Fruit fly (Drosophila melanogaster): Measurements from ENCODE around the gene Ssb-c31a.

Gene Ssb-c31a

dm6 chr2L:8230255-8230654 is 19.1 kb downstream of the Ssb-c31a start:
- TF ChIP-seq phol (tag; optimal IDR thresholded peaks at IDR 0.05) = peak; percentile 4
- TF ChIP-seq aop (GFP tag; IDR thresholded peaks at IDR 0.05) = no peak
- no peak for TF ChIP-seq CG1792 (GFP tag; optimal IDR thresholded peaks at IDR 0.05)
- TF ChIP-seq bab2 (GFP tag; optimal IDR thresholded peaks at IDR 0.05) = no peak
- TF ChIP-seq gem (tag; optimal IDR thresholded peaks at IDR 0.05) = peak; percentile 15
- TF ChIP-seq Blimp-1 (GFP tag; optimal IDR thresholded peaks at IDR 0.05) = peak; percentile 7
- no peak for TF ChIP-seq H2.0 (GFP tag; IDR thresholded peaks at IDR 0.05)
- TF ChIP-seq CG9817 (tag; optimal IDR thresholded peaks at IDR 0.05) = no peak
- TF ChIP-seq HHEX (GFP tag; optimal IDR thresholded peaks at IDR 0.05) = no peak
- TF ChIP-seq zf30C (GFP tag; optimal IDR thresholded peaks at IDR 0.05) = no peak
- TF ChIP-seq esg (GFP tag; conservative IDR thresholded peaks at IDR 0.05) = no peak

dm6 chr2L:8232389-8232788 is 21.2 kb downstream of the Ssb-c31a start:
- TF ChIP-seq CG17912 (GFP tag; optimal IDR thresholded peaks at IDR 0.05) (no peak), PHDP (tag; optimal IDR thresholded peaks at IDR 0.05) (no peak), CG10267 (tag; optimal IDR thresholded peaks at IDR 0.05) (peak; percentile 6), CG12391 (tag; optimal IDR thresholded peaks at IDR 0.05) (peak; percentile 8), Med (GFP tag) (peak; percentile 66), gsb (GFP tag; IDR thresholded peaks at IDR 0.05) (no peak), Myb (GFP tag; optimal IDR thresholded peaks at IDR 0.05) (no peak), CG3726 (GFP tag; IDR thresholded peaks at IDR 0.05) (no peak), CG11560 (tag; IDR thresholded peaks at IDR 0.05) (no peak), ind (GFP tag; optimal IDR thresholded peaks at IDR 0.05) (peak; percentile 13), dpn (GFP tag; optimal IDR thresholded peaks at IDR 0.05) (peak in 1 of 2 experiments; percentile 30), Camta (GFP tag; optimal IDR thresholded peaks at IDR 0.05) (no peak), CG1603 (tag; optimal IDR thresholded peaks at IDR 0.05) (peak; percentile 32), fd96Cb (tag; optimal IDR thresholded peaks at IDR 0.05) (peak; percentile 7), CG13775 (GFP tag; optimal IDR thresholded peaks at IDR 0.05) (no peak), CG10209 (GFP tag; optimal IDR thresholded peaks at IDR 0.05) (no peak), bsh (GFP tag; optimal IDR thresholded peaks at IDR 0.05) (peak; percentile 39 to 91), org-1 (GFP tag; optimal IDR thresholded peaks at IDR 0.05) (no peak), Rfx (GFP tag; IDR thresholded peaks at IDR 0.05) (peak; percentile 25; the same call in 1 of the 2 replicates), CG1792 (GFP tag; optimal IDR thresholded peaks at IDR 0.05) (no peak), ci (GFP tag; IDR thresholded peaks at IDR 0.05) (peak; percentile 55; the same call in 1 of the 3 replicates), CG12769 (tag; optimal IDR thresholded peaks at IDR 0.05) (no peak), CG11093 (GFP tag; IDR thresholded peaks at IDR 0.05) (no peak), CG2678 (tag; optimal IDR thresholded peaks at IDR 0.05) (peak; percentile 14), CG1233 (GFP tag; optimal IDR thresholded peaks at IDR 0.05) (no peak), lov (optimal IDR thresholded peaks at IDR 0.05) (no peak), lov (GFP tag; IDR thresholded peaks at IDR 0.05) (no peak), CG9437 (GFP tag; optimal IDR thresholded peaks at IDR 0.05) (no peak), CG17328 (GFP tag; IDR thresholded peaks at IDR 0.05) (0 out of 2 replicates have a peak, but pooled peaks have one; percentile 10), CG6689 (GFP tag; IDR thresholded peaks at IDR 0.05) (peak; percentile 28; the same call in 1 of the 2 replicates), CG3847 (GFP tag; IDR thresholded peaks at IDR 0.05) (no peak), Neu2 (GFP tag; optimal IDR thresholded peaks at IDR 0.05; ENCODE audit: borderline replicate concordance) (no peak), hkb (optimal IDR thresholded peaks at IDR 0.05) (no peak), hkb (GFP tag; IDR thresholded peaks at IDR 0.05) (no peak), mld (GFP tag; IDR thresholded peaks at IDR 0.05; ENCODE audit: partially characterized antibody) (no peak), HLHmδ (GFP tag; optimal IDR thresholded peaks at IDR 0.05) (no peak), sens (GFP tag) (peak; percentile 58), CG10462 (GFP tag; optimal IDR thresholded peaks at IDR 0.05) (no peak), Dp (GFP tag; optimal IDR thresholded peaks at IDR 0.05) (no peak), phol (tag; optimal IDR thresholded peaks at IDR 0.05) (peak; percentile 30), Dip2 (GFP tag; IDR thresholded peaks at IDR 0.05) (no peak)

All from whole organism, embryonic.